Fruit fly (Drosophila melanogaster) whole organism, embryonic: ENCODE data around the gene tmod.

Experiments used
- ATbp ChIP-seq: fragments of 200-800 bp; sonication (Bioruptor generic); optimal IDR thresholded peaks from 2 replicates; lab custom pipeline; 2017; ENCODE audit warnings: missing biosample characterization, mild to moderate bottlenecking, missing genetic modification characterization, missing genetic modification reagents
- Asciz ChIP-seq: fragments of 200-800 bp; sonication (Bioruptor generic); optimal IDR thresholded peaks from 2 replicates; lab custom pipeline; 2017; ENCODE audit warnings: missing biosample characterization, mild to moderate bottlenecking, missing genetic modification characterization, missing genetic modification reagents
- Atf-2 ChIP-seq: fragments of 200-800 bp; sonication (Bioruptor generic); optimal IDR thresholded peaks from 2 replicates; lab custom pipeline; 2016; ENCODE audit warnings: missing biosample characterization, missing genetic modification characterization
- Bteb2 ChIP-seq: fragments of 200-800 bp; sonication (Bioruptor generic); optimal IDR thresholded peaks from 2 replicates; lab custom pipeline; 2016; ENCODE audit warnings: missing biosample characterization, missing genetic modification characterization
- CG12155 ChIP-seq: fragments of 200-800 bp; sonication (Bioruptor generic); optimal IDR thresholded peaks from 3 replicates; lab custom pipeline; 2016; ENCODE audit warnings: missing biosample characterization, missing genetic modification characterization
- CG12299 ChIP-seq: fragments of 200-800 bp; sonication (Bioruptor generic); optimal IDR thresholded peaks from 2 replicates; lab custom pipeline; 2018; ENCODE audit warnings: missing biosample characterization, mild to moderate bottlenecking, missing genetic modification characterization
- CG13296 ChIP-seq: fragments of 200-800 bp; sonication (Bioruptor generic); optimal IDR thresholded peaks from 3 replicates; lab custom pipeline; 2018; ENCODE audit warnings: missing biosample characterization, mild to moderate bottlenecking, missing genetic modification characterization
- CG15073 ChIP-seq: fragments of 200-800 bp; sonication (Bioruptor generic); optimal IDR thresholded peaks from 2 replicates; lab custom pipeline; 2016; ENCODE audit warnings: missing biosample characterization, missing genetic modification characterization
- CG17359 ChIP-seq: fragments of 200-800 bp; sonication (Bioruptor generic); optimal IDR thresholded peaks from 3 replicates; lab custom pipeline; 2018; ENCODE audit warnings: missing biosample characterization, mild to moderate bottlenecking, missing genetic modification characterization, moderate library complexity
- CG2116 ChIP-seq: fragments of 200-800 bp; sonication (Bioruptor generic); optimal IDR thresholded peaks from 3 replicates; lab custom pipeline; 2018; ENCODE audit warnings: missing biosample characterization, mild to moderate bottlenecking, missing genetic modification characterization
- CG2678 ChIP-seq: fragments of 200-800 bp; sonication (Bioruptor generic); optimal IDR thresholded peaks from 3 replicates; lab custom pipeline; 2019; ENCODE audit warnings: missing biosample characterization, mild to moderate bottlenecking, missing genetic modification characterization, moderate library complexity
- CG2875 ChIP-seq: fragments of 200-800 bp; sonication (Bioruptor generic); optimal IDR thresholded peaks from 2 replicates; lab custom pipeline; 2017; ENCODE audit warnings: missing biosample characterization, mild to moderate bottlenecking, missing genetic modification characterization, missing genetic modification reagents
- CG30431 ChIP-seq: fragments of 200-800 bp; sonication (Bioruptor generic); optimal IDR thresholded peaks from 2 replicates; lab custom pipeline; 2017; ENCODE audit warnings: missing biosample characterization, missing genetic modification characterization
- CG31388 ChIP-seq: fragments of 200-800 bp; sonication (Bioruptor generic); optimal IDR thresholded peaks from 2 replicates; lab custom pipeline; 2016; ENCODE audit warnings: missing biosample characterization, missing genetic modification characterization
- CG31441 ChIP-seq: fragments of 200-800 bp; sonication (Bioruptor generic); IDR thresholded peaks from 2 replicates; pipeline ENCODE4 v1.3.6; 2022; ENCODE audit warnings: missing biosample characterization, missing genetic modification characterization
- CG33213 ChIP-seq: fragments of 200-800 bp; sonication (Bioruptor generic); optimal IDR thresholded peaks from 3 replicates; lab custom pipeline; 2016; ENCODE audit warnings: missing biosample characterization, missing genetic modification characterization
- CG3838 ChIP-seq: fragments of 200-800 bp; sonication (Bioruptor generic); optimal IDR thresholded peaks from 3 replicates; lab custom pipeline; 2016; ENCODE audit warnings: missing biosample characterization, missing genetic modification characterization
- CG4404 ChIP-seq: fragments of 200-800 bp; sonication (Bioruptor generic); IDR thresholded peaks from 2 replicates; pipeline ENCODE4 v1.3.6; 2022; ENCODE audit warnings: missing biosample characterization, missing genetic modification characterization
- CG4854 ChIP-seq: fragments of 200-800 bp; sonication (Bioruptor generic); optimal IDR thresholded peaks from 2 replicates; lab custom pipeline; 2016; ENCODE audit warnings: missing biosample characterization, missing genetic modification characterization, inconsistent platforms
- CG6765 ChIP-seq: fragments of 200-800 bp; sonication (Bioruptor generic); optimal IDR thresholded peaks from 3 replicates; lab custom pipeline; 2017; ENCODE audit warnings: missing biosample characterization, mild to moderate bottlenecking, missing genetic modification characterization
- CG8290 ChIP-seq, 3 experiments: fragments of 200-800 bp; sonication (Bioruptor generic); optimal IDR thresholded peaks; 2 replicates each; lab custom pipeline; 2016 to 2019; ENCODE audit warnings: missing biosample characterization in 3 of 3, missing genetic modification characterization in 3 of 3, mild to moderate bottlenecking in 2 of 3, moderate library complexity in 1 of 3
- CG9727 ChIP-seq: fragments of 200-800 bp; sonication (Bioruptor generic); optimal IDR thresholded peaks from 3 replicates; lab custom pipeline; 2017; ENCODE audit warnings: missing biosample characterization, mild to moderate bottlenecking, missing genetic modification characterization
- CG9932 ChIP-seq: fragments of 200-800 bp; sonication (Bioruptor generic); IDR thresholded peaks from 2 replicates; pipeline ENCODE4 v1.3.6; 2022; ENCODE audit warnings: missing biosample characterization, missing genetic modification characterization
- Camta ChIP-seq: fragments of 200-800 bp; sonication (Bioruptor generic); optimal IDR thresholded peaks from 2 replicates; lab custom pipeline; 2016; ENCODE audit warnings: missing biosample characterization, missing genetic modification characterization
- CrebB ChIP-seq: fragments of 200-800 bp; sonication (Bioruptor generic); optimal IDR thresholded peaks from 3 replicates; lab custom pipeline; 2018; ENCODE audit warnings: missing biosample characterization, mild to moderate bottlenecking, missing genetic modification characterization
- Dip2 ChIP-seq: fragments of 200-800 bp; sonication (Bioruptor generic); IDR thresholded peaks from 2 replicates; pipeline ENCODE4 v1.3.6; 2022; ENCODE audit warnings: missing biosample characterization, missing genetic modification characterization
- Drgx ChIP-seq: fragments of 200-800 bp; sonication (Bioruptor generic); IDR thresholded peaks from 2 replicates; pipeline ENCODE4 v1.3.6; 2022; ENCODE audit warnings: missing biosample characterization, missing genetic modification characterization
- E2f1 ChIP-seq: fragments of 200-800 bp; sonication (Bioruptor generic); IDR thresholded peaks from 2 replicates; pipeline ENCODE4 v1.3.6; 2022; ENCODE audit warnings: missing biosample characterization, missing genetic modification characterization
- Hmr ChIP-seq: fragments of 200-800 bp; sonication (Bioruptor generic); optimal IDR thresholded peaks from 3 replicates; lab custom pipeline; 2017; ENCODE audit warnings: mild to moderate bottlenecking, missing biosample characterization, missing genetic modification reagents, missing genetic modification characterization
- NC2β ChIP-seq: fragments of 200-800 bp; sonication (Bioruptor generic); optimal IDR thresholded peaks from 2 replicates; lab custom pipeline; 2016; ENCODE audit warnings: missing biosample characterization, missing genetic modification characterization
- Six4 ChIP-seq: fragments of 200-800 bp; sonication (Bioruptor generic); optimal IDR thresholded peaks from 2 replicates; lab custom pipeline; 2016; ENCODE audit warnings: missing biosample characterization, missing genetic modification characterization
- Sox100B ChIP-seq: fragments of 200-800 bp; sonication (Bioruptor generic); optimal IDR thresholded peaks from 3 replicates; lab custom pipeline; 2018; ENCODE audit warnings: missing biosample characterization, mild to moderate bottlenecking, missing genetic modification characterization
- Sox102F ChIP-seq: fragments of 200-800 bp; sonication (Bioruptor generic); optimal IDR thresholded peaks from 2 replicates; lab custom pipeline; 2018; ENCODE audit warnings: missing biosample characterization, mild to moderate bottlenecking, missing genetic modification characterization, moderate library complexity
- Sry-δ ChIP-seq: fragments of 200-800 bp; sonication (Bioruptor generic); optimal IDR thresholded peaks from 2 replicates; lab custom pipeline; 2016; ENCODE audit warnings: missing biosample characterization, missing genetic modification characterization
- Ssrp ChIP-seq: fragments of 200-800 bp; sonication (Bioruptor generic); optimal IDR thresholded peaks from 2 replicates; lab custom pipeline; 2018; ENCODE audit warnings: missing biosample characterization, mild to moderate bottlenecking, missing genetic modification characterization, moderate library complexity
- ash1 ChIP-seq: fragments of 200-800 bp; sonication (Bioruptor generic); optimal IDR thresholded peaks from 2 replicates; lab custom pipeline; 2018; ENCODE audit warnings: missing biosample characterization, mild to moderate bottlenecking, missing genetic modification characterization
- btn ChIP-seq: fragments of 200-800 bp; sonication (Bioruptor generic); optimal IDR thresholded peaks from 2 replicates; lab custom pipeline; 2016; ENCODE audit warnings: missing biosample characterization, missing genetic modification characterization
- cas ChIP-seq: fragments of 200-800 bp; sonication (Bioruptor generic); IDR thresholded peaks from 2 replicates; pipeline ENCODE4 v1.3.6; 2022; ENCODE audit warnings: missing biosample characterization, missing genetic modification characterization
- crp ChIP-seq, 2 experiments: fragments of 200-800 bp; sonication (Bioruptor generic); optimal IDR thresholded peaks; 2 replicates in 1 of 2; 3 replicates in 1 of 2; lab custom pipeline; 2017; ENCODE audit warnings: missing biosample characterization in 2 of 2, missing genetic modification characterization in 2 of 2, mild to moderate bottlenecking in 1 of 2, moderate library complexity in 1 of 2
- esg ChIP-seq: fragments of 200-800 bp; sonication (Bioruptor generic); conservative IDR thresholded peaks from 2 replicates; pipeline ENCODE4 v1.3.6; 2022; ENCODE audit warnings: missing biosample characterization, missing genetic modification characterization
- fd3F ChIP-seq: fragments of 200-800 bp; sonication (Bioruptor generic); optimal IDR thresholded peaks from 2 replicates; lab custom pipeline; 2018; ENCODE audit warnings: missing biosample characterization, mild to moderate bottlenecking, missing genetic modification characterization, moderate library complexity
- gsb ChIP-seq: fragments of 200-800 bp; sonication (Bioruptor generic); IDR thresholded peaks from 2 replicates; pipeline ENCODE4 v1.3.6; 2022; ENCODE audit warnings: missing biosample characterization, missing genetic modification characterization
- hbn ChIP-seq: fragments of 200-800 bp; sonication (Bioruptor generic); IDR thresholded peaks from 2 replicates; pipeline ENCODE4 v1.3.6; 2022; ENCODE audit warnings: missing biosample characterization, missing genetic modification characterization; ENCODE audit not compliant: partially characterized antibody
- nerfin-2 ChIP-seq: fragments of 200-800 bp; sonication (Bioruptor generic); IDR thresholded peaks from 2 replicates; pipeline ENCODE4 v1.3.6; 2022; ENCODE audit warnings: missing biosample characterization, missing genetic modification characterization; ENCODE audit not compliant: partially characterized antibody
- otp ChIP-seq: fragments of 200-800 bp; sonication (Bioruptor generic); IDR thresholded peaks from 3 replicates; pipeline ENCODE4, ENCODE4 v1.3.6; 2022; ENCODE audit warnings: missing biosample characterization, missing genetic modification characterization
- pho ChIP-seq: fragments of 200-800 bp; sonication (Bioruptor generic); optimal IDR thresholded peaks from 2 replicates; lab custom pipeline; 2016; ENCODE audit warnings: missing biosample characterization, missing genetic modification characterization
- slp2 ChIP-seq: fragments of 200-800 bp; sonication (Bioruptor generic); optimal IDR thresholded peaks from 2 replicates; lab custom pipeline; 2016; ENCODE audit warnings: missing biosample characterization, missing genetic modification characterization
- sr ChIP-seq: fragments of 200-800 bp; sonication (Bioruptor generic); IDR thresholded peaks from 3 replicates; pipeline ENCODE4 v1.3.6; 2022; ENCODE audit warnings: missing biosample characterization, missing genetic modification characterization
- wor ChIP-seq: fragments of 200-800 bp; sonication (Bioruptor generic); IDR thresholded peaks from 2 replicates; pipeline ENCODE4 v1.3.6; 2022; ENCODE audit warnings: missing biosample characterization, missing genetic modification characterization

tmod gene

dm6 chr3R:30570554-30571141 is 38.2 kb downstream of the tmod start (continued):
- TF ChIP-seq CG33213 (GFP tag; lab: Kevin White, UChicago), result peak; percentile 42
- TF ChIP-seq crp (GFP tag; optimal IDR thresholded peaks at IDR 0.05; lab: Kevin White, UChicago), result peak in 1 of 2 experiments; percentile 19
- TF ChIP-seq CG12155 (GFP tag; lab: Kevin White, UChicago), result peak; percentile 48
- no peak for TF ChIP-seq CG9932
- peak; percentile 24 for TF ChIP-seq btn
- peak; percentile 12 for TF ChIP-seq pho
- TF ChIP-seq nerfin-2, result no peak
- peak; percentile 44 for TF ChIP-seq CrebB (tag; lab: Kevin White, UChicago)
- TF ChIP-seq E2f1 (GFP tag; lab: Robert Waterston, UW), result peak; percentile 75
- peak; percentile 1 for TF ChIP-seq CG3838 (GFP tag; lab: Kevin White, UChicago)
- no peak for TF ChIP-seq hbn (GFP tag; lab: Robert Waterston, UW)
- TF ChIP-seq otp (GFP tag; lab: Robert Waterston, UW), result peak; percentile 78
- peak; percentile 8 for TF ChIP-seq CG31388 (GFP tag; lab: Kevin White, UChicago)
- TF ChIP-seq CG8290 (GFP tag; optimal IDR thresholded peaks at IDR 0.05; lab: Kevin White, UChicago), result peak; percentile 36
- peak in 1 of 2 experiments; percentile 91 for TF ChIP-seq CG8290 (tag; optimal IDR thresholded peaks at IDR 0.05; lab: Kevin White, UChicago)
- TF ChIP-seq Sox102F (GFP tag; lab: Kevin White, UChicago), result peak; percentile 92
- TF ChIP-seq Six4 (GFP tag; lab: Kevin White, UChicago), result peak; percentile 78
- peak; percentile 36 for TF ChIP-seq Atf-2 (GFP tag; lab: Kevin White, UChicago)
- peak; percentile 86 for TF ChIP-seq CG2678 (tag; lab: Kevin White, UChicago)
- peak; percentile 69 for TF ChIP-seq Hmr (GFP tag; lab: Kevin White, UChicago)
- TF ChIP-seq Drgx (GFP tag; lab: Robert Waterston, UW), result peak; percentile 91
- TF ChIP-seq CG17359 (tag; lab: Kevin White, UChicago), result peak; percentile 91
- TF ChIP-seq sr (GFP tag; lab: Robert Waterston, UW), result peak; percentile 42; the same call in 1 of the 3 replicates
- peak; percentile 56 for TF ChIP-seq CG9727 (GFP tag; lab: Kevin White, UChicago)
- TF ChIP-seq esg, result peak; percentile 90
- no peak for TF ChIP-seq CG6765 (GFP tag; lab: Kevin White, UChicago)
- TF ChIP-seq CG4404, result no peak; the same call in 1 of the 2 replicates
- peak; percentile 61 for TF ChIP-seq Bteb2
- TF ChIP-seq Sox100B, result no peak
- TF ChIP-seq CG4854 (GFP tag; lab: Kevin White, UChicago), result peak; percentile 20
- TF ChIP-seq slp2 (GFP tag; lab: Kevin White, UChicago), result peak; percentile 23
- TF ChIP-seq Ssrp (tag; lab: Kevin White, UChicago), result peak; percentile 84
- TF ChIP-seq ash1 (GFP tag; lab: Kevin White, UChicago), result no peak
- peak; percentile 57 for TF ChIP-seq CG13296 (GFP tag; lab: Kevin White, UChicago)
- peak; percentile 85 for TF ChIP-seq ATbp (GFP tag; lab: Kevin White, UChicago)
- TF ChIP-seq CG30431, result peak; percentile 38
- no peak for TF ChIP-seq Dip2
- peak; percentile 14 for TF ChIP-seq CG2116
- TF ChIP-seq gsb (GFP tag; lab: Robert Waterston, UW), result peak; percentile 67
- TF ChIP-seq Sry-δ (GFP tag; lab: Kevin White, UChicago), result peak; percentile 16
- TF ChIP-seq Camta, result peak; percentile 74
- TF ChIP-seq CG31441, result peak; percentile 93
- TF ChIP-seq fd3F (GFP tag; lab: Kevin White, UChicago), result peak; percentile 61
- TF ChIP-seq CG2875 (GFP tag; lab: Kevin White, UChicago), result peak; percentile 76
- TF ChIP-seq cas (GFP tag; lab: Robert Waterston, UW), result 0 out of 2 replicates have a peak, but pooled peaks have one; percentile 8
- peak; percentile 70 for TF ChIP-seq wor (GFP tag; lab: Robert Waterston, UW)
- TF ChIP-seq CG15073 (GFP tag; lab: Kevin White, UChicago), result peak; percentile 1
- peak; percentile 78 for TF ChIP-seq Asciz (GFP tag; lab: Kevin White, UChicago)
- TF ChIP-seq CG12299 (tag; lab: Kevin White, UChicago), result peak; percentile 72
- TF ChIP-seq NC2β (GFP tag; lab: Kevin White, UChicago), result peak; percentile 62
